Worm (Caenorhabditis elegans) whole organism, L2 larva: ENCODE measurements around the gene gpcp-1.

Experiments used
- ZK546.5 ChIP-seq: sonication (generic microtip); optimal IDR thresholded peaks from 2 replicates; lab custom pipeline; 2017; ENCODE audit warnings: missing biosample characterization, missing genetic modification characterization
- ama-1 ChIP-seq: fragments of 150-350 bp; optimal IDR thresholded peaks from 2 replicates; lab custom pipeline; 2018; ENCODE audit warnings: inconsistent platforms
- blmp-1 ChIP-seq: sonication (generic microtip); optimal IDR thresholded peaks from 2 replicates; lab custom pipeline; 2017; ENCODE audit warnings: missing genetic modification characterization, mild to moderate bottlenecking, missing compliant biosample characterization, antibody characterized with exemption, moderate library complexity; ENCODE audit not compliant: insufficient read depth
- lsy-2 ChIP-seq, 2 experiments: fragments of 150-350 bp in 1 of 2; sonication (generic microtip) in 1 of 2; optimal IDR thresholded peaks; 2 replicates each; lab custom pipeline; 2014 to 2017; ENCODE audit warnings: missing biosample characterization in 2 of 2, missing genetic modification characterization in 2 of 2
- snpc-4 ChIP-seq: fragments of 150-350 bp; optimal IDR thresholded peaks from 2 replicates; lab custom pipeline; 2014; ENCODE audit warnings: missing biosample characterization, missing genetic modification characterization
- unc-55 ChIP-seq: fragments of 150-350 bp; sonication (generic microtip); optimal IDR thresholded peaks from 3 replicates; lab custom pipeline; 2014; ENCODE audit warnings: missing biosample characterization, missing genetic modification reagents, missing genetic modification characterization

DNA sequence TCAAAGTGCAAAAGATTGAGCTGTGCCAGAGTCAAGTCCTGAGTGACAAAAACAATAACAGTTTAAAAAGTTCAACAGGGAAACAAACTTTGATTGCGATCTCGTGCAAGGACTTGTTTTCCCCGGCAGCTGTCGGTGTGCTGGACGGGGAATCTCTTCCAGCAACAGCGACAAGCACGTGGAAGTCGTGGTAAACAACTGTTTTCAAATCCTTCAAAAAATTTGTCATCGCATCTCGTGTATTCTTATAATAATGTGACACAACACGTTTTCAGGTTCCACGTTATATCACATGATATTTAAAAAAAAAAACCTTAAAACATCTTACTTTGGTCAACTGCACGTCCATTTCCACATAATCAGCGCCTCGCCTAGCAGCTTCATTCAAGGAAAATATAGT is 1.8 kb downstream of the gpcp-1 start:
- TF ChIP-seq unc-55 (no peak), ama-1 (no peak), lsy-2 (tag; optimal IDR thresholded peaks at IDR 0.05; lab: Kevin White, UChicago) (peak in 1 of 2 experiments; percentile 37), snpc-4 (tag; lab: Kevin White, UChicago) (no peak), ZK546.5 (tag; lab: Kevin White, UChicago) (no peak), blmp-1 (tag; lab: Kevin White, UChicago) (no peak)
